Worm (Caenorhabditis elegans) whole organism, early embryonic: ENCODE data around the gene sptl-1.

ENCODE experiments used
- B0310.2 ChIP-seq: sonication (generic microtip); optimal IDR thresholded peaks from 2 replicates; lab custom pipeline; 2016; ENCODE audit warnings: mild to moderate bottlenecking, missing genetic modification characterization, missing compliant biosample characterization
- F13C5.2 ChIP-seq: sonication (generic microtip); optimal IDR thresholded peaks from 2 replicates; lab custom pipeline; 2017; ENCODE audit warnings: mild to moderate bottlenecking, missing genetic modification characterization, inconsistent platforms, missing compliant biosample characterization
- aly-1 ChIP-seq: sonication (generic microtip); optimal IDR thresholded peaks from 2 replicates; lab custom pipeline; 2016; ENCODE audit warnings: missing genetic modification characterization, missing compliant biosample characterization
- ama-1 ChIP-seq: fragments of 150-350 bp; optimal IDR thresholded peaks from 2 replicates; lab custom pipeline; 2014
- ceh-13 ChIP-seq: fragments of 200-800 bp; sonication (Bioruptor generic); optimal IDR thresholded peaks from 2 replicates; lab custom pipeline; 2018; ENCODE audit warnings: mild to moderate bottlenecking, missing genetic modification characterization, missing compliant biosample characterization
- ceh-36 ChIP-seq: sonication (generic microtip); optimal IDR thresholded peaks from 2 replicates; lab custom pipeline; 2016; ENCODE audit warnings: missing genetic modification characterization, inconsistent platforms, missing compliant biosample characterization
- ets-7 ChIP-seq: sonication (generic microtip); optimal IDR thresholded peaks from 2 replicates; lab custom pipeline; 2016; ENCODE audit warnings: missing genotype, missing genetic modification characterization, missing compliant biosample characterization
- flt-1 ChIP-seq: fragments of 200-800 bp; sonication (Bioruptor generic); IDR thresholded peaks from 2 replicates; pipeline ENCODE4 v1.3.6; 2022; ENCODE audit warnings: missing genetic modification characterization, missing compliant biosample characterization
- hmbx-1 ChIP-seq: sonication (generic microtip); optimal IDR thresholded peaks from 2 replicates; lab custom pipeline; 2016; ENCODE audit warnings: mild to moderate bottlenecking, missing genetic modification characterization, missing compliant biosample characterization
- hmg-4 ChIP-seq: fragments of 200-800 bp; sonication (Bioruptor generic); optimal IDR thresholded peaks from 2 replicates; lab custom pipeline; 2018; ENCODE audit warnings: mild to moderate bottlenecking, missing genetic modification characterization, missing compliant biosample characterization
- hnd-1 ChIP-seq: sonication (generic microtip); optimal IDR thresholded peaks from 2 replicates; lab custom pipeline; 2016; ENCODE audit warnings: missing genetic modification characterization, missing compliant biosample characterization
- pes-1 ChIP-seq: fragments of 200-800 bp; sonication (Bioruptor generic); IDR thresholded peaks from 2 replicates; pipeline ENCODE4 v1.3.6; 2022; ENCODE audit warnings: missing genetic modification reagents, missing genetic modification characterization, missing compliant biosample characterization
- scrt-1 ChIP-seq: fragments of 200-800 bp; sonication (Bioruptor generic); IDR thresholded peaks from 2 replicates; pipeline ENCODE4 v1.3.6; 2022; ENCODE audit warnings: missing genetic modification characterization, missing compliant biosample characterization
- sea-1 ChIP-seq: fragments of 200-800 bp; sonication (Bioruptor generic); conservative IDR thresholded peaks from 2 replicates; pipeline ENCODE4 v1.3.6; 2022; ENCODE audit warnings: missing genetic modification characterization, missing compliant biosample characterization
- tbx-11 ChIP-seq: fragments of 200-800 bp; sonication (Bioruptor generic); IDR thresholded peaks from 2 replicates; pipeline ENCODE4 v1.3.6; 2022; ENCODE audit warnings: missing genetic modification characterization, missing compliant biosample characterization
- tbx-37 ChIP-seq: fragments of 200-800 bp; sonication (Bioruptor generic); conservative IDR thresholded peaks from 2 replicates; pipeline ENCODE4 v1.3.6; 2022; ENCODE audit warnings: missing genetic modification reagents, missing genetic modification characterization, missing compliant biosample characterization
- tra-4 ChIP-seq: sonication (generic microtip); optimal IDR thresholded peaks from 2 replicates; lab custom pipeline; 2017; ENCODE audit warnings: missing genetic modification characterization, missing compliant biosample characterization

sptl-1 gene

DNA sequence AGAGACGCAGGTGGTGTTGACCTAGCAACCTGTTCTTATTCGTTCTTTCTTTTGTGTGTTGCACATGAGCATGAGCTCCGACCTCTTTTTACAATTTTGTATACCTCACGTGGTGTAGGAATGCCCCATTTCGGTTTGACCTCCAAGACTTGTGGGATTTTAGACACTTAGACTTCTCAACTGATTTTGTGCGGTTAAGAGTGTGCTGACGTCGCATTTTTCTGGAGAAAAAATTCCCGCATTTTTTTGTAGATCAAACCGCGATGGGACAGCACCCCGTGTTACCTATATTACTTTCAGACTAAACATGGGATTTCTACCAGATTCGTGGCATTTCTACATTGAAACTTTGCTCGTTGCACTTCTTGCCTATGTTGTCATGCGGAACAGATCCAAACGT lies at the start of gene sptl-1:
Gene sptl-1 (plus strand): TSS at position 301 of the 400 bp plus-strand sequence.
- TF ChIP-seq B0310.2 (tag; lab: Kevin White, UChicago) (no peak), hnd-1 (tag; lab: Kevin White, UChicago) (no peak), scrt-1 (no peak), tra-4 (tag; lab: Kevin White, UChicago) (no peak), tbx-11 (GFP tag; lab: Robert Waterston, UW) (no peak), sea-1 (GFP tag; lab: Robert Waterston, UW) (no peak), F13C5.2 (tag; lab: Kevin White, UChicago) (no peak), ama-1 (lab: Kevin White, UChicago) (no peak)

DNA sequence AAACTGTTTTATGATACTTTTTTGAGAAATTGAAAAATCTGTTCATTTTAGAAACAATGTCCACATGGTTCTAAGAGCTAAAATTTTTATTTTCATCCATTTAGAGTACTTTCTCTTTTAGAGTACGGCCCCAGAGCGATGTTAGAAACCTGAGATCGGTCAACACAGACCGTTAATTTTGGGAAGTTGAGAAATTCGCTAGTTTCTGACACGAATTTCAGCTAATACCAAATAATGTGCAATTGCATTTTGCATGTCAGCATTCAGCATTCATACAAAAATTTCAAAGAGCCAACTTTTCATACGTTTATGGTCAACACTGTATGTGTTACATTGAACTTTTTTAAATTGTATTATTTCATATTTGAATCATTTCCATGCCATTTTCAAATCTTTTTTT lies 46.7 kb upstream of the sptl-1 start:
- no peak for TF ChIP-seq scrt-1
- no peak for TF ChIP-seq hnd-1 (tag; lab: Kevin White, UChicago)
- TF ChIP-seq aly-1 = no peak
- no peak for TF ChIP-seq B0310.2 (tag; lab: Kevin White, UChicago)
- TF ChIP-seq ets-7 (tag; lab: Kevin White, UChicago) = no peak
- TF ChIP-seq ceh-36 (tag; lab: Kevin White, UChicago) = no peak
- TF ChIP-seq ama-1 (lab: Kevin White, UChicago) = no peak
- no peak for TF ChIP-seq flt-1 (GFP tag; lab: Robert Waterston, UW)
- TF ChIP-seq tbx-11 (GFP tag; lab: Robert Waterston, UW) = no peak
- TF ChIP-seq pes-1 = no peak
- no peak for TF ChIP-seq ceh-13 (GFP tag; lab: Kevin White, UChicago)
- no peak for TF ChIP-seq sea-1 (GFP tag; lab: Robert Waterston, UW)

DNA sequence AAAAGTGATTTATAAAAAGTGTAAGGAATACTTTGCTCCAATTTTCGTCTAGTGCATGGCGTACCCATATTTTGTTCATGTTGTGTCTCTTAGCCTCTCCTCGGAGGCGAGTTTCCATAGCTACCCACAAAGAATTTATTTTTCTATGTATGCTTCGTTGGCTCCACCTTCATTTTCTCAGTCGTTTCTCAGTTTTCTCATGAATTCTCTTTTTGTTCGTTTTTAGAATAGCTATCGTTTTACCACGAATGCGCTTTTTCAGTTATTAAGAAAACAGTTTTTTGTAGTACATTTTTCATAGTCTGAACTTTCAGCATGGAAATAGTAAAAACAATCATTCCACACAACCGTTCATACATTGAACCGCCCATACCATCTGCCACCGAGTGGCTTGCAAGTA lies 45.1 kb upstream of the sptl-1 start, which contains the start of gene osta-1:
Gene osta-1 (plus strand): TSS at position 309 of the 400 bp plus-strand sequence.
- TF ChIP-seq tbx-37 (no peak), aly-1 (no peak), tra-4 (tag; lab: Kevin White, UChicago) (no peak), pes-1 (no peak), ceh-36 (tag; lab: Kevin White, UChicago) (no peak), ama-1 (lab: Kevin White, UChicago) (no peak), B0310.2 (tag; lab: Kevin White, UChicago) (no peak), ets-7 (tag; lab: Kevin White, UChicago) (no peak), hmbx-1 (tag; lab: Kevin White, UChicago) (no peak), scrt-1 (no peak), hnd-1 (tag; lab: Kevin White, UChicago) (no peak), hmg-4 (GFP tag; lab: Kevin White, UChicago) (no peak), flt-1 (GFP tag; lab: Robert Waterston, UW) (no peak), tbx-11 (GFP tag; lab: Robert Waterston, UW) (no peak), sea-1 (GFP tag; lab: Robert Waterston, UW) (no peak), ceh-13 (GFP tag; lab: Kevin White, UChicago) (no peak), F13C5.2 (tag; lab: Kevin White, UChicago) (no peak)

DNA sequence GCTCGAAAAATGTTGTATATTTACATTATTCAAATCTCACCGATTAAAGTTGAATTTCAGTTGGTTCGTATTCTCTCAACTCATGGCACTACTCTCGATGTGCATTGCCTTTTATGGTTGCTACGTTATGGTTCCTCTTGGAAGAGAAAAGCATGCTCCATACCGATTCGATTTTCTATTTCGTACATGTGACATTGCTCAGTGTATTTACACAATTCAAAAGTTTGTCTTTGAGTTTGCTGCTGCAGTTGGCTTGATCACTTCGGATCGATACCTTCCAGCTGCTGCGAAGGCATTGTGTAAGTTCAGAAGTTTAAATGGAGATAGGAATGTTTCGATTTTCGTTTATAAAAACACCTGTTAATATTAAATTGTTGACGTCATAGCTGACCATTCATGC lies 43.2 kb upstream of the sptl-1 start:
- no peak for TF ChIP-seq F13C5.2 (tag; lab: Kevin White, UChicago)
- TF ChIP-seq hmbx-1 (tag; lab: Kevin White, UChicago) = no peak
- TF ChIP-seq ceh-13 (GFP tag; lab: Kevin White, UChicago) = no peak

DNA sequence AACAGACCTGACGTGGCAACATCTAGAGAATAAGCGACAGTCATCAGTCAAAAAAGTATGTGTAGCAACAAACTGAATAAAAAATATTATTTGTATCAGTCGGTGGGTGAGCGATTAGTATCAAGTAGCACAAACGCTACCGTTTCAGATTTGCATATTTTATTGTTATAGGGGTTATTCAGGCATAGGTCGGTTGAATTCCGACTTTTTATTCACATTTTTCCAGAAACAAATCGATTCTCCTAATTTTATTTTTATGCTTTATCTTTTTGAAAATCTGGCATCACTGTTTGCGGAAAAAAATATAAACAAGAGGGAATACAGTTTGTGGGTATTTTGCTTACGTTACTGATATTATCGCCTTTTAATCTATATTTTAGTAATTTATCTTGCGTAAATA lies 39.7 kb upstream of the sptl-1 start, which contains the start of gene best-4:
Gene best-4 (minus strand): TSS at position 101 of the 400 bp plus-strand sequence.
- TF ChIP-seq hnd-1 (tag; lab: Kevin White, UChicago) = no peak
- TF ChIP-seq hmbx-1 (tag; lab: Kevin White, UChicago) = no peak
- TF ChIP-seq ets-7 (tag; lab: Kevin White, UChicago) = no peak
- TF ChIP-seq tbx-11 (GFP tag; lab: Robert Waterston, UW) = no peak

DNA sequence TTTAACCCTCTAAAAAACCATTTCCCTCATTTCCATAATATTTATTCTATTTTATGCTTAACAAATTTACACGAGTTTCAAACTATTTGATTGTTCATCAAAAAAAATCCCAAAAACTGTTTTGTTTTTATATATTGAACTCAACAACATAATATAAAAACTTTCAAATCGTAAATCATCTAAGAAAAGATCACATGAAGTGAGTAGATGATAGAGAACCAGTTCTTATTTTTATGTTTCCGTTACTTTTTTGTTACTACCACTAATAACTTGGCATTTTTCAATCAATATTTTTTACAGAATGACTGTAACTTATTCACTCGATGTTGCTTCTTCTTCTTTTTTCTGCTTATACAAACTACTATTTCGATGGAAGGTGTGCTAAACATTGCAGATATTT lies 38.8 kb upstream of the sptl-1 start, which contains the start of gene best-3:
Gene best-3 (plus strand): TSS at position 301 of the 400 bp plus-strand sequence.
- TF ChIP-seq ets-7 (tag; lab: Kevin White, UChicago) = no peak
- no peak for TF ChIP-seq ceh-36 (tag; lab: Kevin White, UChicago)
- no peak for TF ChIP-seq hnd-1 (tag; lab: Kevin White, UChicago)
- no peak for TF ChIP-seq aly-1
- no peak for TF ChIP-seq ama-1 (lab: Kevin White, UChicago)
- no peak for TF ChIP-seq tbx-11 (GFP tag; lab: Robert Waterston, UW)
- no peak for TF ChIP-seq flt-1 (GFP tag; lab: Robert Waterston, UW)
- TF ChIP-seq hmg-4 (GFP tag; lab: Kevin White, UChicago) = no peak
- TF ChIP-seq F13C5.2 (tag; lab: Kevin White, UChicago) = no peak
- no peak for TF ChIP-seq pes-1
- no peak for TF ChIP-seq ceh-13 (GFP tag; lab: Kevin White, UChicago)
- no peak for TF ChIP-seq tra-4 (tag; lab: Kevin White, UChicago)
- no peak for TF ChIP-seq scrt-1
- TF ChIP-seq sea-1 (GFP tag; lab: Robert Waterston, UW) = no peak
- no peak for TF ChIP-seq tbx-37
- no peak for TF ChIP-seq B0310.2 (tag; lab: Kevin White, UChicago)

DNA sequence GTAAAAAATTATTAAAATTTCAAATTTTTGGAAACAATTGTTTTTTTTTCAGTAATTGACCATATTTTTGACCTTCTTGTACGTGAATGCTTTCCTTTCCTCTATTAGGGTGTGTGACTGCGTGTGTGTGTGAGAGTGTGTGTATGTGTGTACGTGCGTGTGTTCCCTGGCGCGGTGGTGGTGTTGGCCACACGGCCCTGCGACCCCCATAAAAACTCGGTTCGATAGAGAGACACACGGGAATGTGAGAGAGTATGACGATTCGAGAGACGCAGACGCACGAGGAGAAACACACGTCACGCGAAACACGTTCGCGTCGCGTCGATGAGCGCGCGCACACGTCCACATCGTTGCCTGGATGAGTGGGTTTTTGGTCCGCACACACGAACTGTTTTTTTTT lies 32.7 kb upstream of the sptl-1 start:
- peak; percentile 20; the same call in 1 of the 2 replicates for TF ChIP-seq tbx-11 (GFP tag; lab: Robert Waterston, UW)
- peak; percentile 49; the same call in 1 of the 2 replicates for TF ChIP-seq sea-1 (GFP tag; lab: Robert Waterston, UW)
- TF ChIP-seq F13C5.2 (tag; lab: Kevin White, UChicago) = peak; percentile 56
- TF ChIP-seq pes-1 = no peak
- peak; percentile 83 for TF ChIP-seq hmg-4 (GFP tag; lab: Kevin White, UChicago)

DNA sequence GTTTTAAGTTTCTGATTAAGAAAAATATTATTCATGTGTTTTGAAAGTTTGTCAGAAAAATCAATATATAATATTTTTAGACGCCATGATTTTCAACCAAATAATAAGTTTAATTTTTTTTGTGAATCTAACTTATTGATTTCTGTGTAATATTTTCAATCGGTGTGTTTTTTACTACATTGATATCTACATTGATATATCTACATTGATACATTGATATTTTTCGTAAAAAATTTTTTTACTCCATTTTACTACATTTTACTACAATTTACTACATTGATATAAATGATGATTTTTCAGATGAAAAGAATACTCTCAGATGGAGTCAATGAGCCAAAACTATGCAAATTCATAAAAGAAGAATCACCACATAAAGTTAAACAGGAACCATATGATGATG lies 32.2 kb upstream of the sptl-1 start, which contains the start of gene gmeb-1:
Gene gmeb-1 (plus strand): TSS at position 301 of the 400 bp plus-strand sequence.
- no peak for TF ChIP-seq pes-1
